Worm (Caenorhabditis elegans) whole organism, mixed stage, embryonic: ENCODE data around the gene pro-2.

Experiments
- M03D4.4 ChIP-seq: sonication (generic microtip); optimal IDR thresholded peaks from 2 replicates; lab custom pipeline; 2017; ENCODE audit warnings: mild to moderate bottlenecking, missing genetic modification characterization, missing compliant biosample characterization
- ceh-39 ChIP-seq: fragments of 150-350 bp; optimal IDR thresholded peaks from 2 replicates; lab custom pipeline; 2014; ENCODE audit warnings: missing biosample characterization, missing genetic modification characterization
- ceh-43 ChIP-seq: fragments of 200-800 bp; sonication (Bioruptor generic); optimal IDR thresholded peaks from 2 replicates; lab custom pipeline; 2018; ENCODE audit warnings: mild to moderate bottlenecking, missing genetic modification characterization, moderate library complexity, missing compliant biosample characterization
- ceh-83 ChIP-seq: fragments of 200-800 bp; sonication (Bioruptor generic); optimal IDR thresholded peaks from 2 replicates; lab custom pipeline; 2018; ENCODE audit warnings: mild to moderate bottlenecking, missing genetic modification characterization, missing compliant biosample characterization
- ces-1 ChIP-seq: fragments of 150-350 bp; optimal IDR thresholded peaks from 2 replicates; lab custom pipeline; 2014; ENCODE audit warnings: missing biosample characterization, missing genetic modification reagents, missing genetic modification characterization
- cnd-1 ChIP-seq: fragments of 200-800 bp; sonication (Bioruptor generic); optimal IDR thresholded peaks from 2 replicates; lab custom pipeline; 2018; ENCODE audit warnings: mild to moderate bottlenecking, missing genetic modification characterization, missing compliant biosample characterization
- drap-1 ChIP-seq: fragments of 200-800 bp; sonication (Bioruptor generic); optimal IDR thresholded peaks from 3 replicates; lab custom pipeline; 2018; ENCODE audit warnings: mild to moderate bottlenecking, missing genetic modification characterization, missing compliant biosample characterization
- elt-1 ChIP-seq: sonication (generic microtip); optimal IDR thresholded peaks from 2 replicates; lab custom pipeline; 2017; ENCODE audit warnings: missing genetic modification characterization, mild to moderate bottlenecking, missing compliant biosample characterization, antibody characterized with exemption, moderate library complexity, borderline replicate concordance; ENCODE audit not compliant: insufficient read depth
- elt-3 ChIP-seq: fragments of 150-350 bp; optimal IDR thresholded peaks from 2 replicates; lab custom pipeline; 2014; ENCODE audit warnings: missing biosample characterization, missing genetic modification characterization
- flh-1 ChIP-seq: fragments of 200-800 bp; sonication (Bioruptor generic); optimal IDR thresholded peaks from 2 replicates; lab custom pipeline; 2018; ENCODE audit warnings: mild to moderate bottlenecking, missing genetic modification characterization, moderate library complexity, missing compliant biosample characterization
- hlh-1 ChIP-seq: fragments of 150-350 bp; optimal IDR thresholded peaks from 2 replicates; lab custom pipeline; 2014; ENCODE audit warnings: missing biosample characterization, missing genetic modification reagents, missing genetic modification characterization
- lin-13 ChIP-seq: fragments of 150-350 bp; optimal IDR thresholded peaks from 2 replicates; lab custom pipeline; 2014; ENCODE audit warnings: missing biosample characterization, missing genetic modification characterization
- lin-32 ChIP-seq: fragments of 200-800 bp; sonication (Bioruptor generic); optimal IDR thresholded peaks from 2 replicates; lab custom pipeline; 2018; ENCODE audit warnings: mild to moderate bottlenecking, missing genetic modification characterization, missing compliant biosample characterization
- lsy-2 ChIP-seq: fragments of 150-350 bp; optimal IDR thresholded peaks from 2 replicates; lab custom pipeline; 2014; ENCODE audit warnings: missing biosample characterization, missing genetic modification characterization
- mab-5 ChIP-seq: fragments of 150-350 bp; optimal IDR thresholded peaks from 2 replicates; lab custom pipeline; 2014; ENCODE audit warnings: missing biosample characterization, missing genetic modification characterization
- mep-1 ChIP-seq: fragments of 150-350 bp; optimal IDR thresholded peaks from 2 replicates; lab custom pipeline; 2017; ENCODE audit warnings: missing biosample characterization, missing genetic modification reagents, missing genetic modification characterization, inconsistent platforms
- mls-2 ChIP-seq: sonication (generic microtip); optimal IDR thresholded peaks from 2 replicates; lab custom pipeline; 2016; ENCODE audit warnings: mild to moderate bottlenecking, missing genetic modification characterization, moderate library complexity, missing compliant biosample characterization
- nhr-2 ChIP-seq: fragments of 150-350 bp; optimal IDR thresholded peaks from 2 replicates; lab custom pipeline; 2014; ENCODE audit warnings: missing biosample characterization, missing genetic modification characterization
- nhr-237 ChIP-seq: fragments of 150-350 bp; optimal IDR thresholded peaks from 2 replicates; lab custom pipeline; 2014; ENCODE audit warnings: missing biosample characterization, missing genetic modification characterization
- nhr-28 ChIP-seq: fragments of 150-350 bp; optimal IDR thresholded peaks from 2 replicates; lab custom pipeline; 2014; ENCODE audit warnings: missing biosample characterization, missing genetic modification characterization
- nhr-76 ChIP-seq: sonication (generic microtip); optimal IDR thresholded peaks from 2 replicates; lab custom pipeline; 2017; ENCODE audit warnings: missing biosample characterization, missing genetic modification characterization
- pha-4 ChIP-seq: fragments of 150-350 bp; optimal IDR thresholded peaks from 2 replicates; lab custom pipeline; 2018; ENCODE audit warnings: missing biosample characterization, missing genetic modification reagents, missing genetic modification characterization
- sem-2 ChIP-seq: fragments of 200-800 bp; sonication (Bioruptor generic); optimal IDR thresholded peaks from 2 replicates; lab custom pipeline; 2018; ENCODE audit warnings: mild to moderate bottlenecking, missing genetic modification characterization, missing compliant biosample characterization
- snpc-4 ChIP-seq: fragments of 150-350 bp; optimal IDR thresholded peaks from 2 replicates; lab custom pipeline; 2014; ENCODE audit warnings: missing biosample characterization, missing genetic modification characterization
- sptf-1 ChIP-seq: sonication (generic microtip); optimal IDR thresholded peaks from 2 replicates; lab custom pipeline; 2017; ENCODE audit warnings: mild to moderate bottlenecking, missing genetic modification characterization, moderate library complexity, missing compliant biosample characterization
- tbx-8 ChIP-seq: fragments of 200-800 bp; sonication (Bioruptor generic); optimal IDR thresholded peaks from 2 replicates; lab custom pipeline; 2018; ENCODE audit warnings: mild to moderate bottlenecking, missing genetic modification characterization, moderate library complexity, missing compliant biosample characterization
- unc-120 ChIP-seq: sonication (generic microtip); optimal IDR thresholded peaks from 2 replicates; lab custom pipeline; 2017; ENCODE audit warnings: missing genetic modification characterization, missing compliant biosample characterization; ENCODE audit not compliant: poor library complexity, severe bottlenecking
- unc-39 ChIP-seq: fragments of 150-350 bp; optimal IDR thresholded peaks from 2 replicates; lab custom pipeline; 2014; ENCODE audit warnings: missing biosample characterization, missing genetic modification characterization
- unc-62 ChIP-seq: fragments of 150-350 bp; optimal IDR thresholded peaks from 2 replicates; lab custom pipeline; 2014; ENCODE audit warnings: missing biosample characterization, missing genetic modification reagents, missing genetic modification characterization
- ztf-11 ChIP-seq: fragments of 150-350 bp; optimal IDR thresholded peaks from 2 replicates; lab custom pipeline; 2014; ENCODE audit warnings: missing biosample characterization, missing genetic modification characterization

pro-2 gene

ce11 chrII:10345012-10345411 lies at the start of gene pro-2:
Gene pro-2 (minus strand): TSS chrII:10345112.
- TF ChIP-seq mls-2 (tag; lab: Kevin White, UChicago) (no peak), sptf-1 (tag; lab: Kevin White, UChicago) (no peak), tbx-8 (GFP tag; lab: Kevin White, UChicago) (no peak), nhr-28 (tag; lab: Kevin White, UChicago) (no peak), lin-13 (tag; lab: Kevin White, UChicago) (no peak), mep-1 (tag; lab: Kevin White, UChicago) (no peak), ceh-83 (GFP tag; lab: Kevin White, UChicago) (no peak), nhr-76 (tag; lab: Kevin White, UChicago) (no peak), unc-120 (no peak), nhr-237 (no peak), ces-1 (GFP tag; lab: Kevin White, UChicago) (no peak), drap-1 (GFP tag; lab: Kevin White, UChicago) (no peak), cnd-1 (tag; lab: Kevin White, UChicago) (no peak)

ce11 chrII:10393282-10394179 lies 48.6 kb upstream of the pro-2 start, which contains the start of gene gpd-1:
Gene gpd-1 (plus strand): TSS chrII:10394129.
- TF ChIP-seq lsy-2 (tag; lab: Kevin White, UChicago) = no peak
- TF ChIP-seq ceh-43 (GFP tag; lab: Kevin White, UChicago) = no peak
- TF ChIP-seq drap-1 (GFP tag; lab: Kevin White, UChicago) = no peak
- TF ChIP-seq mab-5 (tag; lab: Kevin White, UChicago) = no peak
- no peak for TF ChIP-seq cnd-1 (tag; lab: Kevin White, UChicago)
- no peak for TF ChIP-seq nhr-76 (tag; lab: Kevin White, UChicago)
- TF ChIP-seq M03D4.4 = no peak
- TF ChIP-seq nhr-2 (tag; lab: Kevin White, UChicago) = no peak
- no peak for TF ChIP-seq flh-1 (GFP tag; lab: Kevin White, UChicago)
- no peak for TF ChIP-seq unc-39 (tag; lab: Kevin White, UChicago)
- no peak for TF ChIP-seq unc-62 (GFP tag; lab: Kevin White, UChicago)
- TF ChIP-seq pha-4 (tag; lab: Kevin White, UChicago) = no peak
- TF ChIP-seq sem-2 (GFP tag; lab: Kevin White, UChicago) = no peak

ce11 chrII:10390854-10391253 lies 45.9 kb upstream of the pro-2 start, which contains the start of the genes T09F3.2 and T09F3.7:
Gene T09F3.2 (plus strand): TSS chrII:10391154.
Gene T09F3.7 (plus strand): TSS chrII:10391168.
- TF ChIP-seq drap-1 (GFP tag; lab: Kevin White, UChicago) (no peak), elt-1 (tag; lab: Kevin White, UChicago) (no peak), mls-2 (tag; lab: Kevin White, UChicago) (no peak), nhr-237 (no peak), unc-62 (GFP tag; lab: Kevin White, UChicago) (no peak), unc-39 (tag; lab: Kevin White, UChicago) (no peak), lin-32 (no peak), hlh-1 (no peak), sptf-1 (tag; lab: Kevin White, UChicago) (no peak), nhr-28 (tag; lab: Kevin White, UChicago) (no peak), sem-2 (GFP tag; lab: Kevin White, UChicago) (no peak), snpc-4 (tag; lab: Kevin White, UChicago) (no peak), ces-1 (GFP tag; lab: Kevin White, UChicago) (no peak), M03D4.4 (no peak), lsy-2 (tag; lab: Kevin White, UChicago) (no peak), ceh-83 (GFP tag; lab: Kevin White, UChicago) (no peak), ceh-39 (tag; lab: Kevin White, UChicago) (no peak)

ce11 chrII:10390250-10390821 lies 45.4 kb upstream of the pro-2 start:
- TF ChIP-seq ztf-11 (tag; lab: Kevin White, UChicago) (no peak), mls-2 (tag; lab: Kevin White, UChicago) (no peak), elt-3 (tag; lab: Kevin White, UChicago) (no peak), nhr-237 (no peak), nhr-76 (tag; lab: Kevin White, UChicago) (no peak), lsy-2 (tag; lab: Kevin White, UChicago) (no peak)
